Worm (Caenorhabditis elegans) whole organism, L3 larva: ENCODE results near the gene unc-77.

Source experiments
- R02D3.7 ChIP-seq: fragments of 150-350 bp; optimal IDR thresholded peaks from 2 replicates; lab custom pipeline; 2014; ENCODE audit warnings: missing biosample characterization, missing genetic modification characterization
- aly-2 ChIP-seq: fragments of 150-350 bp; optimal IDR thresholded peaks from 2 replicates; lab custom pipeline; 2014; ENCODE audit warnings: missing biosample characterization, missing genetic modification characterization
- ama-1 ChIP-seq: fragments of 150-350 bp; optimal IDR thresholded peaks from 2 replicates; lab custom pipeline; 2018
- ceh-16 ChIP-seq: sonication (generic microtip); optimal IDR thresholded peaks from 2 replicates; lab custom pipeline; 2017; ENCODE audit warnings: missing biosample characterization, missing genetic modification characterization
- ceh-82 ChIP-seq: fragments of 150-350 bp; optimal IDR thresholded peaks from 2 replicates; lab custom pipeline; 2014; ENCODE audit warnings: missing biosample characterization, missing genetic modification characterization
- ceh-9 ChIP-seq: sonication (generic microtip); optimal IDR thresholded peaks from 2 replicates; lab custom pipeline; 2018; ENCODE audit warnings: missing biosample characterization, missing genetic modification characterization
- daf-12 ChIP-seq: fragments of 150-350 bp; optimal IDR thresholded peaks from 2 replicates; lab custom pipeline; 2014; ENCODE audit warnings: missing biosample characterization, missing genetic modification reagents, missing genetic modification characterization
- egl-27 ChIP-seq: sonication (generic microtip); optimal IDR thresholded peaks from 4 replicates; lab custom pipeline; 2017; ENCODE audit warnings: missing biosample characterization, missing genetic modification reagents, missing genetic modification characterization
- egl-5 ChIP-seq: fragments of 150-350 bp; optimal IDR thresholded peaks from 2 replicates; lab custom pipeline; 2017; ENCODE audit warnings: missing biosample characterization, missing genetic modification reagents, missing genetic modification characterization, inconsistent platforms
- elt-1 ChIP-seq: fragments of 150-350 bp; optimal IDR thresholded peaks from 2 replicates; lab custom pipeline; 2014; ENCODE audit warnings: missing biosample characterization, missing genetic modification characterization
- eor-1 ChIP-seq, 2 experiments: fragments of 150-350 bp; optimal IDR thresholded peaks; 2 replicates each; lab custom pipeline; 2014 to 2018; ENCODE audit warnings: missing biosample characterization in 2 of 2, missing genetic modification characterization in 2 of 2
- fkh-10 ChIP-seq: sonication (generic microtip); optimal IDR thresholded peaks from 2 replicates; lab custom pipeline; 2017; ENCODE audit warnings: missing biosample characterization, missing genetic modification reagents, missing genetic modification characterization
- fkh-2 ChIP-seq: fragments of 150-350 bp; optimal IDR thresholded peaks from 2 replicates; lab custom pipeline; 2014; ENCODE audit warnings: missing biosample characterization, missing genetic modification reagents, missing genetic modification characterization
- hmg-11 ChIP-seq: sonication (generic microtip); optimal IDR thresholded peaks from 2 replicates; lab custom pipeline; 2016; ENCODE audit warnings: missing genetic modification characterization, missing compliant biosample characterization
- jun-1 ChIP-seq: fragments of 150-350 bp; optimal IDR thresholded peaks from 2 replicates; lab custom pipeline; 2014; ENCODE audit warnings: missing biosample characterization, missing genetic modification reagents, missing genetic modification characterization
- lin-15B ChIP-seq: fragments of 150-350 bp; optimal IDR thresholded peaks from 2 replicates; lab custom pipeline; 2014; ENCODE audit warnings: missing biosample characterization, missing genetic modification characterization
- lsy-12 ChIP-seq: sonication (generic microtip); optimal IDR thresholded peaks from 2 replicates; lab custom pipeline; 2016; ENCODE audit warnings: mild to moderate bottlenecking, missing genetic modification characterization, missing compliant biosample characterization
- nfya-1 ChIP-seq: sonication (generic microtip); optimal IDR thresholded peaks from 2 replicates; lab custom pipeline; 2017; ENCODE audit warnings: missing genetic modification characterization, mild to moderate bottlenecking, missing compliant biosample characterization, antibody characterized with exemption, moderate library complexity; ENCODE audit not compliant: insufficient read depth
- nhr-23 ChIP-seq: fragments of 150-350 bp; optimal IDR thresholded peaks from 2 replicates; lab custom pipeline; 2014; ENCODE audit warnings: missing biosample characterization, missing genetic modification reagents, missing genetic modification characterization
- nhr-237 ChIP-seq: fragments of 150-350 bp; optimal IDR thresholded peaks from 2 replicates; lab custom pipeline; 2014; ENCODE audit warnings: missing biosample characterization, missing genetic modification characterization
- nhr-28 ChIP-seq: fragments of 150-350 bp; optimal IDR thresholded peaks from 2 replicates; lab custom pipeline; 2014; ENCODE audit warnings: missing biosample characterization, missing genetic modification characterization
- nhr-43 ChIP-seq: sonication (generic microtip); optimal IDR thresholded peaks from 2 replicates; lab custom pipeline; 2016; ENCODE audit warnings: mild to moderate bottlenecking, missing genetic modification characterization, missing compliant biosample characterization; ENCODE audit not compliant: poor library complexity, severe bottlenecking
- nhr-76 ChIP-seq: fragments of 150-350 bp; sonication (generic microtip); optimal IDR thresholded peaks from 5 replicates; lab custom pipeline; 2014; ENCODE audit warnings: missing biosample characterization, missing genetic modification characterization
- nhr-77 ChIP-seq: fragments of 150-350 bp; optimal IDR thresholded peaks from 2 replicates; lab custom pipeline; 2014; ENCODE audit warnings: missing biosample characterization, missing genetic modification characterization
- pha-4 ChIP-seq: fragments of 150-350 bp; optimal IDR thresholded peaks from 2 replicates; lab custom pipeline; 2014; ENCODE audit warnings: missing biosample characterization, missing genetic modification reagents, missing genetic modification characterization
- pqm-1 ChIP-seq: fragments of 150-350 bp; optimal IDR thresholded peaks from 2 replicates; lab custom pipeline; 2017; ENCODE audit warnings: missing biosample characterization, missing genetic modification characterization, inconsistent platforms
- skn-1 ChIP-seq: fragments of 150-350 bp; optimal IDR thresholded peaks from 2 replicates; lab custom pipeline; 2014; ENCODE audit warnings: missing biosample characterization, missing genetic modification characterization
- snpc-4 ChIP-seq: fragments of 150-350 bp; optimal IDR thresholded peaks from 2 replicates; lab custom pipeline; 2014; ENCODE audit warnings: missing biosample characterization, missing genetic modification characterization
- tbx-2 ChIP-seq: sonication (generic microtip); optimal IDR thresholded peaks from 2 replicates; lab custom pipeline; 2016; ENCODE audit warnings: mild to moderate bottlenecking, missing genetic modification characterization, missing compliant biosample characterization
- unc-39 ChIP-seq: sonication (generic microtip); optimal IDR thresholded peaks from 4 replicates; lab custom pipeline; 2017; ENCODE audit warnings: missing biosample characterization, missing genetic modification characterization
- unc-62 ChIP-seq: fragments of 150-350 bp; sonication (generic microtip); optimal IDR thresholded peaks from 4 replicates; lab custom pipeline; 2014; ENCODE audit warnings: missing biosample characterization, missing genetic modification reagents, missing genetic modification characterization
- ztf-11 ChIP-seq: fragments of 150-350 bp; optimal IDR thresholded peaks from 2 replicates; lab custom pipeline; 2014; ENCODE audit warnings: missing biosample characterization, missing genetic modification characterization
- ztf-4 ChIP-seq: fragments of 150-350 bp; optimal IDR thresholded peaks from 2 replicates; lab custom pipeline; 2014; ENCODE audit warnings: missing biosample characterization, missing genetic modification characterization

The unc-77 gene

ce11 chrIV:6172959-6173358, 10.7 kb downstream of the unc-77 start:
- TF ChIP-seq fkh-10 (peak; percentile 9), snpc-4 (tag; lab: Kevin White, UChicago) (no peak), egl-27 (tag; lab: Kevin White, UChicago) (no peak), unc-62 (GFP tag; lab: Kevin White, UChicago) (no peak), nhr-77 (tag; lab: Kevin White, UChicago) (no peak), tbx-2 (no peak), R02D3.7 (tag; lab: Kevin White, UChicago) (no peak), elt-1 (tag; lab: Kevin White, UChicago) (no peak)
- TF ChIP-seq, all 47 proteins: peak for 1

- TF ChIP-seq fkh-2 (tag; lab: Kevin White, UChicago) (no peak), lsy-12 (tag; lab: Kevin White, UChicago) (no peak), pqm-1 (tag; lab: Kevin White, UChicago) (no peak), ceh-16 (no peak), lin-15B (tag; lab: Kevin White, UChicago) (no peak), nhr-28 (tag; lab: Kevin White, UChicago) (no peak), elt-1 (tag; lab: Kevin White, UChicago) (no peak)
Observed at ce11 chrIV:6165787-6166186, 17.9 kb downstream of the unc-77 start.

ce11 chrIV:6159616-6160015, 24.0 kb downstream of the unc-77 start:
- no peak for TF ChIP-seq pqm-1 (tag; lab: Kevin White, UChicago)
- peak; percentile 65 for TF ChIP-seq nfya-1 (tag; lab: Kevin White, UChicago)
- TF ChIP-seq, all 47 proteins: peak for 1

- no peak for TF ChIP-seq ama-1 (lab: Kevin White, UChicago)
- peak; percentile 13 for TF ChIP-seq R02D3.7 (tag; lab: Kevin White, UChicago)
- no peak for TF ChIP-seq elt-1 (tag; lab: Kevin White, UChicago)
- TF ChIP-seq snpc-4 (tag; lab: Kevin White, UChicago): peak; percentile 48
- no peak for TF ChIP-seq nhr-23 (tag; lab: Kevin White, UChicago)
- peak; percentile 46 for TF ChIP-seq hmg-11 (tag; lab: Kevin White, UChicago)
- TF ChIP-seq lin-15B (tag; lab: Kevin White, UChicago): peak; percentile 22
- peak; percentile 6 for TF ChIP-seq egl-5 (tag; lab: Kevin White, UChicago)
- TF ChIP-seq skn-1: peak; percentile 49
- peak; percentile 54 for TF ChIP-seq nfya-1 (tag; lab: Kevin White, UChicago)
- peak; percentile 53 for TF ChIP-seq pha-4
Observed at ce11 chrIV:6156833-6157232, 26.8 kb downstream of the unc-77 start, which contains the start of gene C11D2.4. TSS of gene C11D2.4 (minus strand) at chrIV:6156960.

- TF ChIP-seq ceh-9 (tag; lab: Kevin White, UChicago) (no peak), elt-1 (tag; lab: Kevin White, UChicago) (no peak), hmg-11 (tag; lab: Kevin White, UChicago) (no peak), R02D3.7 (tag; lab: Kevin White, UChicago) (no peak), nhr-28 (tag; lab: Kevin White, UChicago) (no peak), nhr-76 (tag; lab: Kevin White, UChicago) (no peak), daf-12 (tag; lab: Kevin White, UChicago) (no peak), ama-1 (lab: Kevin White, UChicago) (no peak), egl-5 (tag; lab: Kevin White, UChicago) (no peak), unc-39 (no peak), tbx-2 (no peak), nhr-43 (no peak), ceh-82 (tag; lab: Kevin White, UChicago) (no peak)
Observed at ce11 chrIV:6155296-6155695, 28.4 kb downstream of the unc-77 start, which contains the start of gene C11D2.7. TSS of gene C11D2.7 (minus strand) at chrIV:6155396.

ce11 chrIV:6151513-6151912, 32.1 kb downstream of the unc-77 start, which contains the start of gene C11D2.3:
TSS of gene C11D2.3 (plus strand) at chrIV:6151813.
- TF ChIP-seq ceh-82 (tag; lab: Kevin White, UChicago): no peak
- TF ChIP-seq tbx-2: no peak
- no peak for TF ChIP-seq ztf-4 (tag; lab: Kevin White, UChicago)
- no peak for TF ChIP-seq daf-12 (tag; lab: Kevin White, UChicago)
- no peak for TF ChIP-seq ztf-11
- TF ChIP-seq nhr-43: no peak
- no peak for TF ChIP-seq ceh-9 (tag; lab: Kevin White, UChicago)
- TF ChIP-seq aly-2 (tag; lab: Kevin White, UChicago): no peak
- no peak for TF ChIP-seq egl-27 (tag; lab: Kevin White, UChicago)
- no peak for TF ChIP-seq nhr-237 (tag; lab: Kevin White, UChicago)
- no peak for TF ChIP-seq unc-39
- TF ChIP-seq nfya-1 (tag; lab: Kevin White, UChicago): no peak
- TF ChIP-seq hmg-11 (tag; lab: Kevin White, UChicago): no peak
- TF ChIP-seq jun-1 (tag; lab: Kevin White, UChicago): no peak
- no peak for TF ChIP-seq eor-1 (tag; optimal IDR thresholded peaks at IDR 0.05; lab: Kevin White, UChicago)
- TF ChIP-seq pqm-1 (tag; lab: Kevin White, UChicago): no peak
- TF ChIP-seq fkh-2 (tag; lab: Kevin White, UChicago): no peak
- TF ChIP-seq nhr-23 (tag; lab: Kevin White, UChicago): no peak
